Worm (Caenorhabditis elegans): ENCODE data around the gene srw-60.

ce11 chrII:3000535-3001264 lies 42.3 kb downstream of the srw-60 start, which contains the start of gene lido-9:
- TF ChIP-seq jun-1 (tag; optimal IDR thresholded peaks at IDR 0.05) (no peak), unc-62 (GFP tag; optimal IDR thresholded peaks at IDR 0.05) (no peak), zag-1 (tag; optimal IDR thresholded peaks at IDR 0.05) (no peak)
